Fruit fly (Drosophila melanogaster) whole organism, embryonic: ENCODE measurements around the gene CG12479.

Experiments
- B-H1 ChIP-seq: fragments of 200-800 bp; sonication (Bioruptor generic); IDR thresholded peaks from 3 replicates; pipeline ENCODE4 v1.3.6; 2022; ENCODE audit warnings: missing biosample characterization, missing genetic modification characterization
- BEAF-32 ChIP-seq: fragments of 200-800 bp; sonication (Bioruptor generic); optimal IDR thresholded peaks from 3 replicates; lab custom pipeline; 2017; ENCODE audit warnings: missing biosample characterization, missing genetic modification characterization, mild to moderate bottlenecking, moderate library complexity, missing genetic modification reagents
- CG11247 ChIP-seq: fragments of 200-800 bp; sonication (Bioruptor generic); IDR thresholded peaks from 2 replicates; pipeline ENCODE4 v1.3.6; 2022; ENCODE audit warnings: missing biosample characterization, missing genetic modification characterization
- CG11696 ChIP-seq: fragments of 200-800 bp; sonication (Bioruptor generic); IDR thresholded peaks from 2 replicates; pipeline ENCODE4 v1.3.6; 2022; ENCODE audit warnings: missing biosample characterization, missing genetic modification characterization
- CG13123 ChIP-seq: fragments of 200-800 bp; sonication (Bioruptor generic); optimal IDR thresholded peaks from 2 replicates; lab custom pipeline; 2016; ENCODE audit warnings: missing biosample characterization, missing genetic modification characterization
- CG15514 ChIP-seq: fragments of 200-800 bp; sonication (Bioruptor generic); optimal IDR thresholded peaks from 3 replicates; lab custom pipeline; 2017; ENCODE audit warnings: missing biosample characterization, missing genetic modification characterization, mild to moderate bottlenecking, moderate library complexity, missing genetic modification reagents
- CG18764 ChIP-seq: fragments of 200-800 bp; sonication (Bioruptor generic); optimal IDR thresholded peaks from 3 replicates; lab custom pipeline; 2016; ENCODE audit warnings: missing biosample characterization, missing genetic modification characterization
- CG2116 ChIP-seq: fragments of 200-800 bp; sonication (Bioruptor generic); optimal IDR thresholded peaks from 3 replicates; lab custom pipeline; 2018; ENCODE audit warnings: missing biosample characterization, mild to moderate bottlenecking, missing genetic modification characterization
- CG33213 ChIP-seq: fragments of 200-800 bp; sonication (Bioruptor generic); optimal IDR thresholded peaks from 3 replicates; lab custom pipeline; 2016; ENCODE audit warnings: missing biosample characterization, missing genetic modification characterization
- Dbx ChIP-seq: fragments of 200-800 bp; sonication (Bioruptor generic); IDR thresholded peaks from 3 replicates; pipeline ENCODE4 v1.3.6; 2022; ENCODE audit warnings: missing biosample characterization, missing genetic modification characterization
- Dll ChIP-seq: fragments of 200-800 bp; sonication (Bioruptor generic); IDR thresholded peaks from 4 replicates; pipeline ENCODE4 v1.3.6; 2022; ENCODE audit warnings: missing biosample characterization, missing genetic modification characterization; ENCODE audit not compliant: partially characterized antibody
- Dp ChIP-seq: fragments of 200-800 bp; sonication (Bioruptor generic); optimal IDR thresholded peaks from 2 replicates; lab custom pipeline; 2018; ENCODE audit warnings: missing biosample characterization, mild to moderate bottlenecking, missing genetic modification characterization, moderate library complexity
- Drgx ChIP-seq: fragments of 200-800 bp; sonication (Bioruptor generic); IDR thresholded peaks from 2 replicates; pipeline ENCODE4 v1.3.6; 2022; ENCODE audit warnings: missing biosample characterization, missing genetic modification characterization
- E2f2 ChIP-seq: fragments of 200-800 bp; sonication (Bioruptor generic); IDR thresholded peaks from 2 replicates; pipeline ENCODE4 v1.3.6; 2022; ENCODE audit warnings: missing biosample characterization, missing genetic modification characterization
- MBD-R2 ChIP-seq: fragments of 200-800 bp; sonication (Bioruptor generic); IDR thresholded peaks from 2 replicates; pipeline ENCODE4 v1.3.6; 2022; ENCODE audit warnings: missing biosample characterization, missing genetic modification characterization
- MESR4 ChIP-seq: fragments of 200-800 bp; sonication (Bioruptor generic); optimal IDR thresholded peaks from 2 replicates; lab custom pipeline; 2018; ENCODE audit warnings: missing biosample characterization, mild to moderate bottlenecking, missing genetic modification characterization, moderate library complexity
- Myb ChIP-seq: fragments of 200-800 bp; sonication (Bioruptor generic); optimal IDR thresholded peaks from 2 replicates; lab custom pipeline; 2016; ENCODE audit warnings: missing biosample characterization, missing genetic modification characterization
- NfI ChIP-seq: fragments of 200-800 bp; sonication (Bioruptor generic); optimal IDR thresholded peaks from 3 replicates; lab custom pipeline; 2018; ENCODE audit warnings: missing biosample characterization, mild to moderate bottlenecking, missing genetic modification characterization, moderate library complexity
- Oaz ChIP-seq: fragments of 200-800 bp; sonication (Bioruptor generic); IDR thresholded peaks from 2 replicates; pipeline ENCODE4 v1.3.6; 2022; ENCODE audit warnings: missing biosample characterization, missing genetic modification characterization
- Taf1 ChIP-seq: fragments of 200-800 bp; sonication (Bioruptor generic); IDR thresholded peaks from 2 replicates; pipeline ENCODE4 v1.3.6; 2022; ENCODE audit warnings: missing biosample characterization, missing genetic modification characterization
- amos ChIP-seq: fragments of 200-800 bp; sonication (Bioruptor generic); IDR thresholded peaks from 2 replicates; pipeline ENCODE4 v1.3.6; 2022; ENCODE audit warnings: missing biosample characterization, missing genetic modification characterization; ENCODE audit not compliant: partially characterized antibody
- ato ChIP-seq: fragments of 200-800 bp; sonication (Bioruptor generic); IDR thresholded peaks from 2 replicates; pipeline ENCODE4 v1.3.6; 2022; ENCODE audit warnings: missing biosample characterization, missing genetic modification characterization; ENCODE audit not compliant: partially characterized antibody
- crp ChIP-seq, 2 experiments: fragments of 200-800 bp; sonication (Bioruptor generic); optimal IDR thresholded peaks; 2 replicates in 1 of 2; 3 replicates in 1 of 2; lab custom pipeline; 2017; ENCODE audit warnings: missing biosample characterization in 2 of 2, missing genetic modification characterization in 2 of 2, mild to moderate bottlenecking in 1 of 2, moderate library complexity in 1 of 2
- dati ChIP-seq: fragments of 200-800 bp; sonication (Bioruptor generic); IDR thresholded peaks from 2 replicates; pipeline ENCODE4 v1.3.6; 2022; ENCODE audit warnings: missing biosample characterization, missing genetic modification characterization
- dimm ChIP-seq: fragments of 200-800 bp; sonication (Bioruptor generic); IDR thresholded peaks from 2 replicates; pipeline ENCODE4 v1.3.6; 2022; ENCODE audit warnings: missing biosample characterization, missing genetic modification characterization
- fd64A ChIP-seq: fragments of 200-800 bp; sonication (Bioruptor generic); optimal IDR thresholded peaks from 3 replicates; lab custom pipeline; 2018; ENCODE audit warnings: missing biosample characterization, mild to moderate bottlenecking, missing genetic modification characterization
- gce ChIP-seq: fragments of 200-800 bp; sonication (Bioruptor generic); IDR thresholded peaks from 3 replicates; pipeline ENCODE4 v1.3.6; 2022; ENCODE audit warnings: missing biosample characterization, missing genetic modification characterization
- gfzf ChIP-seq: fragments of 200-800 bp; sonication (Bioruptor generic); optimal IDR thresholded peaks from 2 replicates; lab custom pipeline; 2016; ENCODE audit warnings: missing biosample characterization, mild to moderate bottlenecking, missing genetic modification characterization, moderate library complexity
- hkb ChIP-seq, 2 experiments: fragments of 200-800 bp in 1 of 2; fragments of >200 bp in 1 of 2; sonication (Bioruptor generic) in 1 of 2; IDR thresholded peaks in 1 of 2; optimal IDR thresholded peaks in 1 of 2; 2 replicates each; pipeline versions ENCODE4 v1.3.6 to Lab custom; 2017 to 2022; ENCODE audit warnings: missing biosample characterization in 1 of 2, missing genetic modification characterization in 1 of 2
- insv ChIP-seq, 2 experiments: fragments of 200-800 bp; sonication (Bioruptor generic); optimal IDR thresholded peaks; 3 replicates each; lab custom pipeline; 2016 to 2018; ENCODE audit warnings: missing biosample characterization in 2 of 2, missing genetic modification characterization in 2 of 2
- kah ChIP-seq: fragments of 200-800 bp; sonication (Bioruptor generic); optimal IDR thresholded peaks from 2 replicates; lab custom pipeline; 2018; ENCODE audit warnings: missing biosample characterization, mild to moderate bottlenecking, missing genetic modification characterization
- nom ChIP-seq: fragments of 200-800 bp; sonication (Bioruptor generic); optimal IDR thresholded peaks from 2 replicates; lab custom pipeline; 2017; ENCODE audit warnings: missing biosample characterization, missing genetic modification characterization, mild to moderate bottlenecking, moderate library complexity, missing genetic modification reagents
- pzg ChIP-seq: fragments of 200-800 bp; sonication (Bioruptor generic); optimal IDR thresholded peaks from 3 replicates; lab custom pipeline; 2018; ENCODE audit warnings: missing biosample characterization, mild to moderate bottlenecking, missing genetic modification characterization, moderate library complexity
- row ChIP-seq: fragments of 200-800 bp; sonication (Bioruptor generic); IDR thresholded peaks from 3 replicates; pipeline ENCODE4 v1.3.6; 2022; ENCODE audit warnings: missing biosample characterization, missing genetic modification characterization
- stwl ChIP-seq: fragments of 200-800 bp; sonication (Bioruptor generic); optimal IDR thresholded peaks from 3 replicates; lab custom pipeline; 2018; ENCODE audit warnings: missing biosample characterization, mild to moderate bottlenecking, missing genetic modification characterization, moderate library complexity
- toy ChIP-seq: fragments of 200-800 bp; sonication (Bioruptor generic); IDR thresholded peaks from 2 replicates; pipeline ENCODE4 v1.3.6; 2022; ENCODE audit warnings: missing biosample characterization, missing genetic modification characterization
- unc-4 ChIP-seq: fragments of 200-800 bp; sonication (Bioruptor generic); IDR thresholded peaks from 2 replicates; pipeline ENCODE4 v1.3.6; 2022; ENCODE audit warnings: missing biosample characterization, missing genetic modification characterization; ENCODE audit not compliant: partially characterized antibody
- usp ChIP-seq: fragments of >200 bp; optimal IDR thresholded peaks from 2 replicates; lab custom pipeline; 2017; ENCODE audit warnings: missing biosample characterization, missing genetic modification characterization

CG12479 gene

dm6 chrX:14199967-14200531 lies 48.2 kb upstream of the CG12479 start, which contains the start of gene CG11590:
TSS of gene CG11590 (plus strand) at chrX:14200178.
- TF ChIP-seq BEAF-32 (GFP tag; lab: Kevin White, UChicago), result peak; percentile 26
- no peak for TF ChIP-seq toy (GFP tag; lab: Robert Waterston, UW)
- TF ChIP-seq B-H1 (GFP tag; lab: Robert Waterston, UW), result no peak
- no peak for TF ChIP-seq CG11247 (GFP tag; lab: Robert Waterston, UW)
- TF ChIP-seq Oaz (GFP tag; lab: Robert Waterston, UW), result no peak
- TF ChIP-seq CG2116 (GFP tag; lab: Kevin White, UChicago), result no peak
- peak; percentile 27 for TF ChIP-seq pzg
- TF ChIP-seq crp (GFP tag; optimal IDR thresholded peaks at IDR 0.05; lab: Kevin White, UChicago), result peak in 1 of 2 experiments; percentile 28
- peak; percentile 94 for TF ChIP-seq CG15514
- no peak for TF ChIP-seq CG33213 (GFP tag; lab: Kevin White, UChicago)
- TF ChIP-seq Dp (GFP tag; lab: Kevin White, UChicago), result peak; percentile 40
- TF ChIP-seq stwl, result peak; percentile 42
- no peak for TF ChIP-seq NfI (GFP tag; lab: Kevin White, UChicago)
- TF ChIP-seq nom (GFP tag; lab: Kevin White, UChicago), result peak; percentile 29
- 0 out of 2 replicates have a peak, but pooled peaks have one; percentile 8 for TF ChIP-seq amos (GFP tag; lab: Robert Waterston, UW)
- peak; percentile 59 for TF ChIP-seq E2f2
- no peak for TF ChIP-seq dati (GFP tag; lab: Robert Waterston, UW)
- TF ChIP-seq Myb, result peak; percentile 51
- no peak for TF ChIP-seq fd64A (GFP tag; lab: Kevin White, UChicago)
- TF ChIP-seq hkb (optimal IDR thresholded peaks at IDR 0.05; lab: Kevin White, UChicago), result no peak
- no peak for TF ChIP-seq hkb (GFP tag; IDR thresholded peaks at IDR 0.05; lab: Robert Waterston, UW)
- TF ChIP-seq MESR4 (GFP tag; lab: Kevin White, UChicago), result peak; percentile 38
- no peak for TF ChIP-seq CG11696
- TF ChIP-seq Dbx (GFP tag; lab: Robert Waterston, UW), result no peak
- peak; percentile 36; the same call in 1 of the 4 replicates for TF ChIP-seq Dll (GFP tag; lab: Robert Waterston, UW)
- peak; percentile 8; the same call in 1 of the 3 replicates for TF ChIP-seq row
- peak in 1 of 2 experiments; percentile 79 for TF ChIP-seq insv (GFP tag; optimal IDR thresholded peaks at IDR 0.05; lab: Kevin White, UChicago)
- peak; percentile 84 for TF ChIP-seq MBD-R2 (GFP tag; lab: Robert Waterston, UW)
- peak; percentile 6 for TF ChIP-seq kah (GFP tag; lab: Kevin White, UChicago)
- TF ChIP-seq unc-4, result peak; percentile 28; the same call in 1 of the 2 replicates
- TF ChIP-seq CG13123 (GFP tag; lab: Kevin White, UChicago), result no peak
- no peak for TF ChIP-seq gce (GFP tag; lab: Robert Waterston, UW)
- 0 out of 2 replicates have a peak, but pooled peaks have one; percentile 10 for TF ChIP-seq Drgx (GFP tag; lab: Robert Waterston, UW)
- no peak for TF ChIP-seq Taf1 (GFP tag; lab: Robert Waterston, UW)
- no peak for TF ChIP-seq dimm
- no peak for TF ChIP-seq usp
- TF ChIP-seq ato, result 0 out of 2 replicates have a peak, but pooled peaks have one; percentile 10
- TF ChIP-seq CG18764 (GFP tag; lab: Kevin White, UChicago), result peak; percentile 96

- no peak for TF ChIP-seq CG15514
- TF ChIP-seq gfzf, result peak; percentile 15
- TF ChIP-seq Myb, result peak; percentile 8
Measured at dm6 chrX:14193013-14193412, 41.2 kb upstream of the CG12479 start, which contains the start of gene yl. TSS of gene yl (plus strand) at chrX:14193214.
